Worm (Caenorhabditis elegans) whole organism, L3 larva: ENCODE results near the gene F42G4.7.
"Not testable (repeated sequence)": the region's sequence is repeated elsewhere in the genome, so short reads cannot be mapped to it uniquely, and the experiment has no call there.

ENCODE experiments used
- R02D3.7 ChIP-seq: fragments of 150-350 bp; optimal IDR thresholded peaks from 2 replicates; lab custom pipeline; 2014; ENCODE audit warnings: missing biosample characterization, missing genetic modification characterization
- ZK546.5 ChIP-seq: sonication (generic microtip); optimal IDR thresholded peaks from 2 replicates; lab custom pipeline; 2017; ENCODE audit warnings: missing biosample characterization, missing genetic modification characterization
- ceh-82 ChIP-seq: fragments of 150-350 bp; optimal IDR thresholded peaks from 2 replicates; lab custom pipeline; 2014; ENCODE audit warnings: missing biosample characterization, missing genetic modification characterization
- daf-12 ChIP-seq: fragments of 150-350 bp; optimal IDR thresholded peaks from 2 replicates; lab custom pipeline; 2014; ENCODE audit warnings: missing biosample characterization, missing genetic modification reagents, missing genetic modification characterization
- egl-27 ChIP-seq: sonication (generic microtip); optimal IDR thresholded peaks from 4 replicates; lab custom pipeline; 2017; ENCODE audit warnings: missing biosample characterization, missing genetic modification reagents, missing genetic modification characterization
- egl-5 ChIP-seq: fragments of 150-350 bp; optimal IDR thresholded peaks from 2 replicates; lab custom pipeline; 2017; ENCODE audit warnings: missing biosample characterization, missing genetic modification reagents, missing genetic modification characterization, inconsistent platforms
- elt-1 ChIP-seq: fragments of 150-350 bp; optimal IDR thresholded peaks from 2 replicates; lab custom pipeline; 2014; ENCODE audit warnings: missing biosample characterization, missing genetic modification characterization
- fos-1 ChIP-seq: fragments of 150-350 bp; optimal IDR thresholded peaks from 2 replicates; lab custom pipeline; 2014; ENCODE audit warnings: missing biosample characterization, missing genetic modification characterization
- hmg-11 ChIP-seq: sonication (generic microtip); optimal IDR thresholded peaks from 2 replicates; lab custom pipeline; 2016; ENCODE audit warnings: missing genetic modification characterization, missing compliant biosample characterization
- jun-1 ChIP-seq: fragments of 150-350 bp; optimal IDR thresholded peaks from 2 replicates; lab custom pipeline; 2014; ENCODE audit warnings: missing biosample characterization, missing genetic modification reagents, missing genetic modification characterization
- lin-15B ChIP-seq: fragments of 150-350 bp; optimal IDR thresholded peaks from 2 replicates; lab custom pipeline; 2014; ENCODE audit warnings: missing biosample characterization, missing genetic modification characterization
- lin-39 ChIP-seq: fragments of 150-350 bp; optimal IDR thresholded peaks from 2 replicates; lab custom pipeline; 2018; ENCODE audit warnings: missing biosample characterization, missing genetic modification reagents, missing genetic modification characterization
- lsy-12 ChIP-seq: sonication (generic microtip); optimal IDR thresholded peaks from 2 replicates; lab custom pipeline; 2016; ENCODE audit warnings: mild to moderate bottlenecking, missing genetic modification characterization, missing compliant biosample characterization
- mdl-1 ChIP-seq: fragments of 150-350 bp; optimal IDR thresholded peaks from 2 replicates; lab custom pipeline; 2014; ENCODE audit warnings: missing biosample characterization, missing genetic modification characterization
- nfya-1 ChIP-seq: sonication (generic microtip); optimal IDR thresholded peaks from 2 replicates; lab custom pipeline; 2017; ENCODE audit warnings: missing genetic modification characterization, mild to moderate bottlenecking, missing compliant biosample characterization, antibody characterized with exemption, moderate library complexity; ENCODE audit not compliant: insufficient read depth
- nhr-11 ChIP-seq: fragments of 150-350 bp; optimal IDR thresholded peaks from 2 replicates; lab custom pipeline; 2014; ENCODE audit warnings: missing biosample characterization, missing genetic modification characterization
- nhr-23 ChIP-seq: fragments of 150-350 bp; optimal IDR thresholded peaks from 2 replicates; lab custom pipeline; 2014; ENCODE audit warnings: missing biosample characterization, missing genetic modification reagents, missing genetic modification characterization
- nhr-25 ChIP-seq: sonication (generic microtip); optimal IDR thresholded peaks from 2 replicates; lab custom pipeline; 2017; ENCODE audit warnings: missing biosample characterization, missing genetic modification characterization
- nhr-43 ChIP-seq: sonication (generic microtip); optimal IDR thresholded peaks from 2 replicates; lab custom pipeline; 2016; ENCODE audit warnings: mild to moderate bottlenecking, missing genetic modification characterization, missing compliant biosample characterization; ENCODE audit not compliant: poor library complexity, severe bottlenecking
- nhr-67 ChIP-seq: fragments of 150-350 bp; optimal IDR thresholded peaks from 2 replicates; lab custom pipeline; 2014; ENCODE audit warnings: missing biosample characterization, missing genetic modification characterization
- nhr-76 ChIP-seq: fragments of 150-350 bp; sonication (generic microtip); optimal IDR thresholded peaks from 5 replicates; lab custom pipeline; 2014; ENCODE audit warnings: missing biosample characterization, missing genetic modification characterization
- pha-4 ChIP-seq: fragments of 150-350 bp; optimal IDR thresholded peaks from 2 replicates; lab custom pipeline; 2014; ENCODE audit warnings: missing biosample characterization, missing genetic modification reagents, missing genetic modification characterization
- pqm-1 ChIP-seq: fragments of 150-350 bp; optimal IDR thresholded peaks from 2 replicates; lab custom pipeline; 2017; ENCODE audit warnings: missing biosample characterization, missing genetic modification characterization, inconsistent platforms
- sea-2 ChIP-seq: fragments of 150-350 bp; sonication (generic microtip); optimal IDR thresholded peaks from 4 replicates; lab custom pipeline; 2014; ENCODE audit warnings: missing biosample characterization, missing genetic modification reagents, missing genetic modification characterization
- skn-1 ChIP-seq: fragments of 150-350 bp; optimal IDR thresholded peaks from 2 replicates; lab custom pipeline; 2014; ENCODE audit warnings: missing biosample characterization, missing genetic modification characterization
- snpc-4 ChIP-seq: fragments of 150-350 bp; optimal IDR thresholded peaks from 2 replicates; lab custom pipeline; 2014; ENCODE audit warnings: missing biosample characterization, missing genetic modification characterization
- tbx-2 ChIP-seq: sonication (generic microtip); optimal IDR thresholded peaks from 2 replicates; lab custom pipeline; 2016; ENCODE audit warnings: mild to moderate bottlenecking, missing genetic modification characterization, missing compliant biosample characterization
- unc-39 ChIP-seq: sonication (generic microtip); optimal IDR thresholded peaks from 4 replicates; lab custom pipeline; 2017; ENCODE audit warnings: missing biosample characterization, missing genetic modification characterization
- zag-1 ChIP-seq: fragments of 150-350 bp; optimal IDR thresholded peaks from 2 replicates; lab custom pipeline; 2014; ENCODE audit warnings: missing biosample characterization, missing genetic modification characterization
- ztf-11 ChIP-seq: fragments of 150-350 bp; optimal IDR thresholded peaks from 2 replicates; lab custom pipeline; 2014; ENCODE audit warnings: missing biosample characterization, missing genetic modification characterization
- ztf-4 ChIP-seq: fragments of 150-350 bp; optimal IDR thresholded peaks from 2 replicates; lab custom pipeline; 2014; ENCODE audit warnings: missing biosample characterization, missing genetic modification characterization

The F42G4.7 gene

DNA sequence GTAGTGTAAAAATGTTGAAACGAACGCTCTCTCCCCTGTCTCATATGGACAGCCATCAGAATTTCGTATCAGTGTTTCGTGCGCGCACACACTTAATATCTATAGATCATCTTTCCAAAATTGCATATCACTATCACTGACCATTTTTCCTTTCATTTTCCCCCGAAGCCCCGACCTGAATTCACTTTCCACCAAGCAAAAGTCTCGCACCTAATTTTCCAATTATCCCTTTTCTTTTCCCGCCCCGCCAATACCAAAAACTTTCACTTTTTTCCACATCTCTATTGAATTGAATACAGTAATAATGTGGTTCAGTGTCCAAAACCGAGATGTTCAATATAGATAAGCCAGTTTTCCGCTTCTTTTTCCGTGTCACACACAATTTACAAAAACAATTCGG, 6.4 kb upstream of the F42G4.7 start:
- peak; percentile 35 for TF ChIP-seq nhr-23 (tag; lab: Kevin White, UChicago)
- no peak for TF ChIP-seq mdl-1

DNA sequence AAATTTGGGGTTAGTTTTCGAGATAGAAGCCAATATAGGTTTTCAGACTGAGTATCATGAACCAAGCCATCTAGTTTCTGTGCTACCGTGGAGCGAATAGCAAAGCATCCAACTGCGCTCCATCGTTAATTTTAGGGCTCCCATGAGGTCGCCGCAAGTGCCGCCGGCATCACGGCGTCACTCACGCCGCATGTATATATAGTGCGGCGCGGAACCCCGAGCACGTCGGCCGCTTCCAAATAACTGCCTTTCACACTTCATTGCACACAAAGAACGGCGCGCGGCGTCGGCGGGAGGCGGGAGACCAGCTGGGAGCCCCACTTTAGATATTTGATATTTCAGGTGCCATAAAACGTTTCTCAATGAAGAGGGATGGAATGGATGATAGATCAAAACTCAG, 3.0 kb upstream of the F42G4.7 start:
- TF ChIP-seq nhr-11 (no peak), nhr-25 (tag; lab: Kevin White, UChicago) (no peak), nfya-1 (tag; lab: Kevin White, UChicago) (no peak), ceh-82 (no peak), lsy-12 (tag; lab: Kevin White, UChicago) (no peak), zag-1 (tag; lab: Kevin White, UChicago) (no peak), elt-1 (tag; lab: Kevin White, UChicago) (no peak), sea-2 (GFP tag; lab: Kevin White, UChicago) (no peak), nhr-43 (tag; lab: Kevin White, UChicago) (no peak), tbx-2 (tag; lab: Kevin White, UChicago) (no peak), nhr-76 (tag; lab: Kevin White, UChicago) (no peak), egl-27 (tag; lab: Kevin White, UChicago) (no peak), nhr-23 (tag; lab: Kevin White, UChicago) (no peak), daf-12 (tag; lab: Kevin White, UChicago) (no peak), snpc-4 (tag; lab: Kevin White, UChicago) (no peak)

DNA sequence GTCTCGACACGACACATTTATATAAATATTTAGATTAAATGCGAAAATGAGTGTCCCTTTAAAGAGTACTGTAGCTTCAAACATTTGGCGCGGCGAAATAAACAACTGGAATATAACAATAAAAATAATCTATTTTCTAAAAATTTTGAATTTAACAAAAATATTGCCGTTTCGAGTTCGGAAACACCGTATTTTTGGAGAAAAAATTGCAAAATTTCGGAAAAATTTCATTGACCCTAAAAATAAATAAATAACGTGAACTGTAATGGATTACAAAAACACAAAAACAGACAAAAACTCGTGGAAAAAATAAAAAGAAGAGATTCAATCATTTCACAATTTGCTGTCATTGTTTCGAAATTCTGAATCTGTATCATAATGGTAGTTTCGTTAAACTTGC, 519 bp upstream of the F42G4.7 start, which contains the start of gene F42G4.2:
TSS of gene F42G4.2 (plus strand) at position 301 of the 400 bp plus-strand sequence.
- TF ChIP-seq pha-4; ztf-4 (tag; lab: Kevin White, UChicago); zag-1 (tag; lab: Kevin White, UChicago): not testable (repeated sequence)

DNA sequence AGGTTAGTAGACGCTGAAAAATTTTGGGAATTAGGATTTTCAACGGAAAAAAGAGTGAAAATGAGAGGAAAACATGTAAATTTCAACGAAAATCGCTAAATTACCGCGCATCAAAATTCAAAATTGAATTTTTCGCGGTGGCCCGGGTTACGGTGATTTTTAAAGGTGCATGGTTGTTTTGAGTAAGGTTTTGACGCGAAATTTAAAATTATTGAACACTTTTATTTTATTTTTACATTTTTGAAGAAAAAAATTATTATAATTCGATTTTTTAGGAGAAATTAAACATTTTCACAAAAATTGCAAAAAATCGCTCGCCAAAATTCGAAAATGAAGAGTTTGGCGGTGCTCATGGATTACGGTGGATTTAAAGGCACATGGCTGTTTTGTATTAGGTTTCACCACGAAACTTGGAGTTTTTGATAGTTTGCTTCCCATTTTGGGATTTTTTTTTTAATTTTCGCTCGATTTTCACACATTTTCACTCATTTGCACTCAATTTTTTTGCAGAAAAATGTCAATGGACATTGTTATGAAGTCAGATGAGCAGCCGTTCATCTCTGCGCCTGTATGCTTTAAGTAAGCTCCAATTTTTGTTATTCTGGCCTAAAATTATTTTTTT, 3.5 kb downstream of the F42G4.7 start, which contains the start of gene puf-6:
TSS of gene puf-6 (minus strand) at position 13 of the 622 bp plus-strand sequence.
- not testable (repeated sequence) for TF ChIP-seq lsy-12, ztf-11, lin-39 (tag; lab: Kevin White, UChicago)

DNA sequence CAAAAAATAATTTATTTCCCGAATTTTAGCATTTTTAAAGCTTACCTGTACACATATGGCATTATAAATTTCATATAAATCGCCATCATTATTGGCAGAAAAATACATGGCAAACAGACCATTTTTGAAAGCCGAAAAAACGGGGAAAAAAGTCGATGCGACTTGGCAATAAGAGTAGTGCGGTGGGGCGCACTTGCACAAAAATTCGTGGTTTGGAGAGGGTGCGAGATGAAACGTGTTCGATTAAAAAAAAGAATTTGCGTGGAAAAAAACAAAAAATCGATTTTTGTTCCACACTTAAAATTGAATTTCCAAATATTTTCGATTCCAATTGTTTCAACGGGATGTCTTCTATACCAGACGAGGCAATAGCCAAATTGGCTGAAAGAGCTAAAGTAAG, 10.4 kb downstream of the F42G4.7 start, which contains the start of gene F18A11.3:
TSS of gene F18A11.3 (minus strand) at position 125 of the 400 bp plus-strand sequence.
- no peak for TF ChIP-seq ZK546.5 (tag; lab: Kevin White, UChicago)
- no peak for TF ChIP-seq tbx-2 (tag; lab: Kevin White, UChicago)
- TF ChIP-seq pqm-1 (tag; lab: Kevin White, UChicago): no peak
- TF ChIP-seq snpc-4 (tag; lab: Kevin White, UChicago): peak; percentile 41
- no peak for TF ChIP-seq unc-39
- peak; percentile 51 for TF ChIP-seq lin-15B (tag; lab: Kevin White, UChicago)
- no peak for TF ChIP-seq fos-1
- peak; percentile 32 for TF ChIP-seq nfya-1 (tag; lab: Kevin White, UChicago)
- TF ChIP-seq skn-1 (tag; lab: Kevin White, UChicago): no peak
- TF ChIP-seq egl-5 (tag; lab: Kevin White, UChicago): no peak
- no peak for TF ChIP-seq lsy-12 (tag; lab: Kevin White, UChicago)
- TF ChIP-seq elt-1 (tag; lab: Kevin White, UChicago): no peak
- TF ChIP-seq ztf-4 (tag; lab: Kevin White, UChicago): no peak
- no peak for TF ChIP-seq ztf-11 (tag; lab: Kevin White, UChicago)
- TF ChIP-seq nhr-25 (tag; lab: Kevin White, UChicago): no peak
- no peak for TF ChIP-seq ceh-82
- TF ChIP-seq nhr-11: no peak
- no peak for TF ChIP-seq nhr-67 (tag; lab: Kevin White, UChicago)
- no peak for TF ChIP-seq R02D3.7
- peak; percentile 38 for TF ChIP-seq pha-4
- TF ChIP-seq hmg-11 (tag; lab: Kevin White, UChicago): no peak
- TF ChIP-seq lin-39 (tag; lab: Kevin White, UChicago): no peak
- TF ChIP-seq jun-1 (tag; lab: Kevin White, UChicago): no peak
